Worm (Caenorhabditis elegans): ENCODE results near the gene pct-1.

The pct-1 gene

DNA sequence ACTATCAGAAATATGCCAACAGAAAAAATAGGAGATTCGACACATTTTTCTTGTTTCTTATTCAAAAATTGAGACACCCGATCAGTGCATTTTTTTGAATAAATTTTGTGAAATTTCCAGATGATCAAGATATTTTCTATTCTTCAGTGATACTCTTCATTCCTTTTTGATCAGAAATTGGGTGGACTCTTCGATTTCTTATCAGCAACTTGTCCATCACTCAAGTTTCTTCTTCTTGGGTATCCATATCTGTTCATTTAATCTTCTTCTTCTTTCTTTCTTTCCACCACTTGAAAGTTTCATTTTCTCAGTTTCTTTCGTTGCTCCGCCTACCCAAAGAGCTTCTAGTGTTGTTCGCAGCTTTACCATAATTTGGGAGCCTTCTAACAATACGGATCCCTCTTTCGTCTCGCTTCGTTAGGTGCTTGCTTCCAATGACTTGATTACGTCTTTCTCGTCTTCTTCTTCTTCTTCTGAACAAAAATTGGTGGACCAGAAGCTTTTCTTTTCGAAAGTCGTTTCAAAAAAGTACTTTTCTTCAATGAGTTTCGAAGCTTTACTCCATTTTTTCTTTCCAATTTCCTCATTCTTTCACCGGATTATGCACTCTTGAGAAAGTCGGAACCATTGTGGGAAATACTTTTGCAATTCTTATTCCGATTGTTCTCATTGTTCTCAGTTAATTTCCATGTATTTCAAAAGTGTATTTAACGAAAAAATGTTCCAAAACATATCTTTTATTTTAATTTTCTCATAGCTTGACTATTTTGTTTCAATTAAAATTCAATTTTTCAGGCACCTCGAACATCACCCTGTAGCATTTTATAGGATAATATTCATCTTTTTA is at the start of gene pct-1:
Gene pct-1, plus strand, starts transcription at position 797 of the 847 bp plus-strand sequence.
- peak; percentile 82 for TF ChIP-seq elt-1 (tag; optimal IDR thresholded peaks at IDR 0.05)
- TF ChIP-seq nhr-12 (tag; optimal IDR thresholded peaks at IDR 0.05): no peak
- TF ChIP-seq mml-1 (tag; optimal IDR thresholded peaks at IDR 0.05): no peak

ce11 chrIV:8126902-8127301 is 49.4 kb upstream of the pct-1 start, which contains the start of gene ceph-41:
Gene ceph-41 (plus strand): TSS chrIV:8127202.
- TF ChIP-seq unc-39 (tag; optimal IDR thresholded peaks at IDR 0.05) (no peak), hmg-11 (tag; optimal IDR thresholded peaks at IDR 0.05) (no peak), daf-12 (tag; optimal IDR thresholded peaks at IDR 0.05) (no peak), nhr-23 (tag; optimal IDR thresholded peaks at IDR 0.05) (no peak), ceh-82 (tag; optimal IDR thresholded peaks at IDR 0.05) (no peak), skn-1 (tag; optimal IDR thresholded peaks at IDR 0.05) (no peak), nhr-43 (tag; optimal IDR thresholded peaks at IDR 0.05; ENCODE audit: poor library complexity, severe bottlenecking) (no peak), sea-2 (GFP tag; optimal IDR thresholded peaks at IDR 0.05) (no peak), ceh-9 (tag; optimal IDR thresholded peaks at IDR 0.05) (no peak), ztf-4 (tag; optimal IDR thresholded peaks at IDR 0.05) (no peak), nhr-67 (tag; optimal IDR thresholded peaks at IDR 0.05) (no peak), nhr-12 (tag; optimal IDR thresholded peaks at IDR 0.05) (no peak), fkh-2 (tag; optimal IDR thresholded peaks at IDR 0.05) (no peak), nhr-25 (tag; optimal IDR thresholded peaks at IDR 0.05) (no peak), egl-5 (tag; optimal IDR thresholded peaks at IDR 0.05) (no peak), elt-1 (tag; optimal IDR thresholded peaks at IDR 0.05) (no peak), pqm-1 (tag; optimal IDR thresholded peaks at IDR 0.05) (no peak), jun-1 (tag; optimal IDR thresholded peaks at IDR 0.05) (no peak)

- no peak for TF ChIP-seq ztf-4 (tag; optimal IDR thresholded peaks at IDR 0.05)
- no peak for TF ChIP-seq zag-1 (tag; optimal IDR thresholded peaks at IDR 0.05)
- no peak for TF ChIP-seq R02D3.7 (tag; optimal IDR thresholded peaks at IDR 0.05)
- no peak for TF ChIP-seq nhr-28 (tag; optimal IDR thresholded peaks at IDR 0.05)
- TF ChIP-seq ama-1 (optimal IDR thresholded peaks at IDR 0.05): no peak
- no peak for TF ChIP-seq pqm-1 (tag; optimal IDR thresholded peaks at IDR 0.05)
- no peak for TF ChIP-seq ztf-11 (tag; optimal IDR thresholded peaks at IDR 0.05)
- TF ChIP-seq ceh-16 (tag; optimal IDR thresholded peaks at IDR 0.05): no peak
- TF ChIP-seq tbx-2 (tag; optimal IDR thresholded peaks at IDR 0.05): no peak
- no peak for TF ChIP-seq pha-4 (tag; optimal IDR thresholded peaks at IDR 0.05)
Observed at ce11 chrIV:8127430-8127829, 48.9 kb upstream of the pct-1 start.

- TF ChIP-seq lin-39 (tag; optimal IDR thresholded peaks at IDR 0.05) (no peak), nfya-1 (tag; optimal IDR thresholded peaks at IDR 0.05; ENCODE audit: insufficient read depth) (peak; percentile 11), snpc-4 (tag; optimal IDR thresholded peaks at IDR 0.05) (peak; percentile 12)
Observed at ce11 chrIV:8130131-8130611, 46.1 kb upstream of the pct-1 start, which contains the start of the genes ndub-11 and moc-3. Gene ndub-11 (minus strand): TSS chrIV:8130231. Gene moc-3 (plus strand): TSS chrIV:8130561.

ce11 chrIV:8133536-8133935 is 42.7 kb upstream of the pct-1 start, which contains the start of gene sph-1:
Gene sph-1 (minus strand): TSS chrIV:8133558.
- TF ChIP-seq eor-1 (tag; optimal IDR thresholded peaks at IDR 0.05) (no peak), ZK546.5 (tag; optimal IDR thresholded peaks at IDR 0.05) (no peak), fkh-10 (GFP tag; optimal IDR thresholded peaks at IDR 0.05) (no peak), daf-12 (tag; optimal IDR thresholded peaks at IDR 0.05) (no peak), fos-1 (tag; optimal IDR thresholded peaks at IDR 0.05) (no peak), ceh-82 (tag; optimal IDR thresholded peaks at IDR 0.05) (no peak), elt-3 (tag; optimal IDR thresholded peaks at IDR 0.05) (no peak), nhr-77 (tag; optimal IDR thresholded peaks at IDR 0.05) (no peak), nhr-11 (tag; optimal IDR thresholded peaks at IDR 0.05) (no peak), lin-15B (tag; optimal IDR thresholded peaks at IDR 0.05) (no peak), sea-2 (GFP tag; optimal IDR thresholded peaks at IDR 0.05) (no peak), unc-62 (GFP tag; optimal IDR thresholded peaks at IDR 0.05) (no peak), mml-1 (tag; optimal IDR thresholded peaks at IDR 0.05) (no peak), mdl-1 (tag; optimal IDR thresholded peaks at IDR 0.05) (no peak), skn-1 (tag; optimal IDR thresholded peaks at IDR 0.05) (no peak), hmg-11 (tag; optimal IDR thresholded peaks at IDR 0.05) (no peak), nhr-12 (tag; optimal IDR thresholded peaks at IDR 0.05) (no peak), lsy-12 (tag; optimal IDR thresholded peaks at IDR 0.05) (no peak), elt-1 (tag; optimal IDR thresholded peaks at IDR 0.05) (no peak), ztf-11 (tag; optimal IDR thresholded peaks at IDR 0.05) (no peak), aly-2 (tag; optimal IDR thresholded peaks at IDR 0.05) (no peak), nhr-76 (tag; optimal IDR thresholded peaks at IDR 0.05) (no peak), snpc-4 (tag; optimal IDR thresholded peaks at IDR 0.05) (no peak), nhr-28 (tag; optimal IDR thresholded peaks at IDR 0.05) (no peak), jun-1 (tag; optimal IDR thresholded peaks at IDR 0.05) (peak; percentile 21), nhr-237 (tag; optimal IDR thresholded peaks at IDR 0.05) (no peak), zag-1 (tag; optimal IDR thresholded peaks at IDR 0.05) (no peak)

Data from whole organism, L3 larva.